Fruit fly (Drosophila melanogaster): ENCODE measurements around the gene emb.

Gene emb

DNA sequence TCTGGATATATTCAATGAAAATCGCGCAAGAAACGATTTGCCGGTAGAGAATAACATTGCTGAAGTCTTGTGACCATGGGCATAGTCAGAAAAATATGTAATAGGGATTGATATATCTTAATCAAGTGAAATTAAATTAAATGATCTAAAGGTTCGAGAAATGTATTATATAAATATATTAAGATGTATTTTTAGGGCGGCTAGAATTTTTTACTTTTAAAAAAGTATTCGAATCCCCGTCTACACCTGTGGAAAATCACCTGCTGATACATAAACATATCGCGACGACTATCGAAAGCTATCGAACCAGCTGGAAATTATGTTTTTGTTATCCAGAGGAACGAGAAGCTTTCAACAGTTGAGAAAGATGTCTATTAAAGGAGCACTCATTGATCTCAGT, 26.7 kb upstream of the emb start, which contains the start of the genes CG13390 and CG17294 (continued):
- TF ChIP-seq tna (GFP tag; IDR thresholded peaks at IDR 0.05; ENCODE audit: partially characterized antibody), result peak; percentile 28; the same call in 1 of the 2 replicates
- peak; percentile 100 for TF ChIP-seq CG12659 (GFP tag; optimal IDR thresholded peaks at IDR 0.05)
- peak; percentile 100 for TF ChIP-seq Dek (tag; optimal IDR thresholded peaks at IDR 0.05)
- TF ChIP-seq Hsf (GFP tag; optimal IDR thresholded peaks at IDR 0.05), result peak; percentile 98
- peak; percentile 100 for TF ChIP-seq lab (GFP tag; optimal IDR thresholded peaks at IDR 0.05)
- peak; percentile 99 for TF ChIP-seq ro (GFP tag; IDR thresholded peaks at IDR 0.05)
- peak; percentile 99 for TF ChIP-seq CG16779 (GFP tag; IDR thresholded peaks at IDR 0.05)
- TF ChIP-seq CG12299 (tag; optimal IDR thresholded peaks at IDR 0.05), result peak; percentile 100
- TF ChIP-seq CG12236 (GFP tag; optimal IDR thresholded peaks at IDR 0.05), result peak; percentile 85
- TF ChIP-seq stwl (tag; optimal IDR thresholded peaks at IDR 0.05), result peak; percentile 87
- TF ChIP-seq CG4617 (GFP tag; optimal IDR thresholded peaks at IDR 0.05; ENCODE audit: borderline replicate concordance), result peak; percentile 99
- TF ChIP-seq CG10147 (GFP tag; optimal IDR thresholded peaks at IDR 0.05), result peak; percentile 99
- peak; percentile 98 for TF ChIP-seq CG4820 (GFP tag; optimal IDR thresholded peaks at IDR 0.05)
- TF ChIP-seq CrebB (tag; optimal IDR thresholded peaks at IDR 0.05), result peak; percentile 99
- peak; percentile 93 for TF ChIP-seq CG33213 (GFP tag; optimal IDR thresholded peaks at IDR 0.05)
- TF ChIP-seq CG11247 (GFP tag; IDR thresholded peaks at IDR 0.05), result peak; percentile 99
- peak; percentile 54 for TF ChIP-seq Dp (GFP tag; optimal IDR thresholded peaks at IDR 0.05)
- TF ChIP-seq Aef1 (GFP tag; IDR thresholded peaks at IDR 0.05), result peak; percentile 100
- peak; percentile 98 for TF ChIP-seq fd64A (GFP tag; optimal IDR thresholded peaks at IDR 0.05)
- TF ChIP-seq crol (GFP tag; IDR thresholded peaks at IDR 0.05), result peak; percentile 92
- TF ChIP-seq run (tag; optimal IDR thresholded peaks at IDR 0.05), result peak; percentile 99
- peak; percentile 100 for TF ChIP-seq Fer3 (tag; optimal IDR thresholded peaks at IDR 0.05)
- TF ChIP-seq tio (GFP tag; optimal IDR thresholded peaks at IDR 0.05), result peak; percentile 98
- peak; percentile 99 for TF ChIP-seq GATAe (GFP tag; conservative IDR thresholded peaks at IDR 0.05)
- TF ChIP-seq Max (GFP tag; optimal IDR thresholded peaks at IDR 0.05), result peak; percentile 99
- TF ChIP-seq cato (GFP tag; optimal IDR thresholded peaks at IDR 0.05; ENCODE audit: borderline replicate concordance), result peak; percentile 98
- peak; percentile 99 for TF ChIP-seq chm (GFP tag; IDR thresholded peaks at IDR 0.05)
- peak; percentile 2 for TF ChIP-seq CG1832 (GFP tag; optimal IDR thresholded peaks at IDR 0.05)
- peak; percentile 65 for TF ChIP-seq Dref (GFP tag; IDR thresholded peaks at IDR 0.05)
- TF ChIP-seq slou (GFP tag; optimal IDR thresholded peaks at IDR 0.05), result peak; percentile 99
- TF ChIP-seq CG6791 (GFP tag; IDR thresholded peaks at IDR 0.05; ENCODE audit: partially characterized antibody), result peak; percentile 64
- TF ChIP-seq disco-r (GFP tag; optimal IDR thresholded peaks at IDR 0.05), result peak; percentile 87
- peak; percentile 100 for TF ChIP-seq CG11695 (GFP tag; IDR thresholded peaks at IDR 0.05)
- peak; percentile 79 for TF ChIP-seq Dip2 (GFP tag; IDR thresholded peaks at IDR 0.05)
- peak; percentile 100 for TF ChIP-seq fd96Cb (tag; optimal IDR thresholded peaks at IDR 0.05)
- TF ChIP-seq usp (GFP tag; optimal IDR thresholded peaks at IDR 0.05), result no peak
- TF ChIP-seq CG8944 (GFP tag; optimal IDR thresholded peaks at IDR 0.05), result peak; percentile 84
- TF ChIP-seq vfl (GFP tag; optimal IDR thresholded peaks at IDR 0.05), result peak; percentile 96
- TF ChIP-seq nmo (GFP tag; optimal IDR thresholded peaks at IDR 0.05), result peak; percentile 100
- TF ChIP-seq Meics (GFP tag; optimal IDR thresholded peaks at IDR 0.05), result peak; percentile 100
- peak; percentile 99 for TF ChIP-seq CG11723 (GFP tag; optimal IDR thresholded peaks at IDR 0.05)
- TF ChIP-seq CG10431 (GFP tag; optimal IDR thresholded peaks at IDR 0.05), result peak; percentile 97
- no peak for TF ChIP-seq Hr39 (optimal IDR thresholded peaks at IDR 0.05)
- TF ChIP-seq da (GFP tag; optimal IDR thresholded peaks at IDR 0.05), result peak; percentile 92
- peak; percentile 100 for TF ChIP-seq row (GFP tag; IDR thresholded peaks at IDR 0.05)
- peak; percentile 99 for TF ChIP-seq phol (tag; optimal IDR thresholded peaks at IDR 0.05)
- TF ChIP-seq croc (GFP tag; conservative IDR thresholded peaks at IDR 0.05), result peak; percentile 99
- TF ChIP-seq Stat92E (GFP tag; optimal IDR thresholded peaks at IDR 0.05), result peak in 1 of 3 experiments; percentile 98
- TF ChIP-seq CG10274 (GFP tag; optimal IDR thresholded peaks at IDR 0.05), result peak; percentile 94
- TF ChIP-seq CG5953 (GFP tag; IDR thresholded peaks at IDR 0.05), result peak; percentile 99
- peak; percentile 8 for TF ChIP-seq btn (GFP tag; optimal IDR thresholded peaks at IDR 0.05)
